Fruit fly (Drosophila melanogaster) whole organism, embryonic: Measurements from ENCODE around the gene SCCRO.

Experiments
- ATbp ChIP-seq: fragments of 200-800 bp; sonication (Bioruptor generic); optimal IDR thresholded peaks from 2 replicates; lab custom pipeline; 2017; ENCODE audit warnings: missing biosample characterization, mild to moderate bottlenecking, missing genetic modification characterization, missing genetic modification reagents
- Atf3 ChIP-seq: fragments of 200-800 bp; sonication (Bioruptor generic); optimal IDR thresholded peaks from 3 replicates; lab custom pipeline; 2016; ENCODE audit warnings: missing biosample characterization, missing genetic modification characterization
- CG10321 ChIP-seq: fragments of 200-800 bp; sonication (Bioruptor generic); IDR thresholded peaks from 2 replicates; pipeline ENCODE4 v1.3.6; 2022; ENCODE audit warnings: missing biosample characterization, missing genetic modification characterization
- CG11696 ChIP-seq: fragments of 200-800 bp; sonication (Bioruptor generic); IDR thresholded peaks from 2 replicates; pipeline ENCODE4 v1.3.6; 2022; ENCODE audit warnings: missing biosample characterization, missing genetic modification characterization
- CG1233 ChIP-seq: fragments of 200-800 bp; sonication (Bioruptor generic); optimal IDR thresholded peaks from 4 replicates; lab custom pipeline; 2018; ENCODE audit warnings: missing biosample characterization, mild to moderate bottlenecking, missing genetic modification characterization
- CG15479 ChIP-seq: fragments of 200-800 bp; sonication (Bioruptor generic); optimal IDR thresholded peaks from 3 replicates; lab custom pipeline; 2019; ENCODE audit warnings: missing biosample characterization, mild to moderate bottlenecking, missing genetic modification characterization, moderate library complexity
- CG16779 ChIP-seq: fragments of 200-800 bp; sonication (Bioruptor generic); IDR thresholded peaks from 2 replicates; pipeline ENCODE4 v1.3.6; 2022; ENCODE audit warnings: missing biosample characterization, missing genetic modification characterization
- CG17186 ChIP-seq: fragments of 200-800 bp; sonication (Bioruptor generic); optimal IDR thresholded peaks from 3 replicates; lab custom pipeline; 2017; ENCODE audit warnings: missing biosample characterization, missing genetic modification reagents, missing genetic modification characterization
- CG17829 ChIP-seq: fragments of 200-800 bp; optimal IDR thresholded peaks from 2 replicates; lab custom pipeline; 2019; ENCODE audit warnings: missing biosample characterization, mild to moderate bottlenecking, missing genetic modification characterization, moderate library complexity
- CG18262 ChIP-seq: fragments of 200-800 bp; optimal IDR thresholded peaks from 3 replicates; lab custom pipeline; 2019; ENCODE audit warnings: missing biosample characterization, mild to moderate bottlenecking, missing genetic modification characterization, moderate library complexity
- CG32767 ChIP-seq: fragments of 200-800 bp; sonication (Bioruptor generic); IDR thresholded peaks from 2 replicates; pipeline ENCODE4 v1.3.6; 2022; ENCODE audit warnings: missing biosample characterization, missing genetic modification characterization
- CG3281 ChIP-seq: fragments of 200-800 bp; sonication (Bioruptor generic); optimal IDR thresholded peaks from 3 replicates; lab custom pipeline; 2017; ENCODE audit warnings: missing biosample characterization, mild to moderate bottlenecking, missing genetic modification characterization
- CG3726 ChIP-seq: fragments of 200-800 bp; sonication (Bioruptor generic); IDR thresholded peaks from 3 replicates; pipeline ENCODE4, ENCODE4 v1.3.6; 2022; ENCODE audit warnings: missing biosample characterization, missing genetic modification characterization
- CG4282 ChIP-seq: fragments of 200-800 bp; sonication (Bioruptor generic); optimal IDR thresholded peaks from 2 replicates; lab custom pipeline; 2016; ENCODE audit warnings: missing biosample characterization, missing genetic modification characterization
- CG4730 ChIP-seq: fragments of 200-800 bp; sonication (Bioruptor generic); IDR thresholded peaks from 2 replicates; pipeline ENCODE4 v1.3.6; 2022; ENCODE audit warnings: missing biosample characterization, missing genetic modification characterization
- CG5953 ChIP-seq: fragments of 200-800 bp; sonication (Bioruptor generic); IDR thresholded peaks from 2 replicates; pipeline ENCODE4 v1.3.6; 2022; ENCODE audit warnings: missing biosample characterization, missing genetic modification characterization
- CG6854 ChIP-seq: fragments of 200-800 bp; sonication (Bioruptor generic); optimal IDR thresholded peaks from 3 replicates; lab custom pipeline; 2017; ENCODE audit warnings: missing biosample characterization, mild to moderate bottlenecking, missing genetic modification characterization
- CG8388 ChIP-seq: fragments of 200-800 bp; sonication (Bioruptor generic); optimal IDR thresholded peaks from 2 replicates; lab custom pipeline; 2019; ENCODE audit warnings: missing biosample characterization, mild to moderate bottlenecking, missing genetic modification characterization, moderate library complexity
- CG9437 ChIP-seq: fragments of 200-800 bp; sonication (Bioruptor generic); optimal IDR thresholded peaks from 2 replicates; lab custom pipeline; 2018; ENCODE audit warnings: missing biosample characterization, mild to moderate bottlenecking, missing genetic modification characterization
- Camta ChIP-seq: fragments of 200-800 bp; sonication (Bioruptor generic); optimal IDR thresholded peaks from 2 replicates; lab custom pipeline; 2016; ENCODE audit warnings: missing biosample characterization, missing genetic modification characterization
- D19A ChIP-seq: fragments of 200-800 bp; optimal IDR thresholded peaks from 3 replicates; lab custom pipeline; 2019; ENCODE audit warnings: missing biosample characterization, mild to moderate bottlenecking, missing genetic modification characterization, moderate library complexity
- D19B ChIP-seq: fragments of 200-800 bp; sonication (Bioruptor generic); optimal IDR thresholded peaks from 2 replicates; lab custom pipeline; 2017; ENCODE audit warnings: missing biosample characterization, mild to moderate bottlenecking, missing genetic modification characterization
- Dfd ChIP-seq, 2 experiments: fragments of >200 bp; optimal IDR thresholded peaks; 2 replicates each; lab custom pipeline; 2017; ENCODE audit warnings: missing biosample characterization in 2 of 2, missing genetic modification characterization in 2 of 2
- Dp ChIP-seq: fragments of 200-800 bp; sonication (Bioruptor generic); optimal IDR thresholded peaks from 2 replicates; lab custom pipeline; 2018; ENCODE audit warnings: missing biosample characterization, mild to moderate bottlenecking, missing genetic modification characterization, moderate library complexity
- Ets65A ChIP-seq: fragments of 200-800 bp; sonication (Bioruptor generic); peaks from one replicate; lab custom pipeline; 2016; ENCODE audit warnings: missing biosample characterization, missing genetic modification characterization
- Fer2 ChIP-seq: fragments of 200-800 bp; sonication (Bioruptor generic); optimal IDR thresholded peaks from 2 replicates; lab custom pipeline; 2018; ENCODE audit warnings: missing biosample characterization, mild to moderate bottlenecking, missing genetic modification characterization, moderate library complexity
- Hand ChIP-seq: fragments of 200-800 bp; sonication (Bioruptor generic); optimal IDR thresholded peaks from 2 replicates; lab custom pipeline; 2017; ENCODE audit warnings: mild to moderate bottlenecking, missing biosample characterization, missing genetic modification reagents, missing genetic modification characterization
- Hmr ChIP-seq: fragments of 200-800 bp; sonication (Bioruptor generic); optimal IDR thresholded peaks from 3 replicates; lab custom pipeline; 2017; ENCODE audit warnings: mild to moderate bottlenecking, missing biosample characterization, missing genetic modification reagents, missing genetic modification characterization
- Nf-YA ChIP-seq: fragments of 200-800 bp; sonication (Bioruptor generic); IDR thresholded peaks from 2 replicates; pipeline ENCODE4 v1.3.6; 2022; ENCODE audit warnings: missing biosample characterization, missing genetic modification characterization
- Oli ChIP-seq: fragments of 200-800 bp; sonication (Bioruptor generic); optimal IDR thresholded peaks from 2 replicates; lab custom pipeline; 2018; ENCODE audit warnings: missing biosample characterization, mild to moderate bottlenecking, missing genetic modification characterization, moderate library complexity
- Scr ChIP-seq: fragments of 200-800 bp; sonication (Bioruptor generic); IDR thresholded peaks from 2 replicates; pipeline ENCODE4 v1.3.6; 2022; ENCODE audit warnings: missing biosample characterization, missing genetic modification characterization; ENCODE audit not compliant: partially characterized antibody
- Stat92E ChIP-seq, 3 experiments: fragments of >200 bp in 2 of 3; fragments of 200-800 bp in 1 of 3; sonication (Bioruptor generic) in 1 of 3; optimal IDR thresholded peaks; 2 replicates each; lab custom pipeline; 2017 to 2019; ENCODE audit warnings: missing biosample characterization in 3 of 3, missing genetic modification characterization in 3 of 3, mild to moderate bottlenecking in 1 of 3, moderate library complexity in 1 of 3
- YL-1 ChIP-seq: fragments of 200-800 bp; sonication (Bioruptor generic); optimal IDR thresholded peaks from 3 replicates; lab custom pipeline; 2017; ENCODE audit warnings: missing biosample characterization, mild to moderate bottlenecking, missing genetic modification characterization
- ase ChIP-seq: fragments of 200-800 bp; sonication (Bioruptor generic); IDR thresholded peaks from 3 replicates; pipeline ENCODE4 v1.3.6; 2022; ENCODE audit warnings: missing biosample characterization, missing genetic modification characterization
- ash1 ChIP-seq: fragments of 200-800 bp; sonication (Bioruptor generic); optimal IDR thresholded peaks from 2 replicates; lab custom pipeline; 2018; ENCODE audit warnings: missing biosample characterization, mild to moderate bottlenecking, missing genetic modification characterization
- chm ChIP-seq: fragments of 200-800 bp; sonication (Bioruptor generic); IDR thresholded peaks from 2 replicates; pipeline ENCODE4 v1.3.6; 2022; ENCODE audit warnings: missing biosample characterization, missing genetic modification characterization
- crc ChIP-seq: fragments of 200-800 bp; sonication (Bioruptor generic); optimal IDR thresholded peaks from 2 replicates; lab custom pipeline; 2016; ENCODE audit warnings: missing biosample characterization, missing genetic modification characterization
- dati ChIP-seq: fragments of 200-800 bp; sonication (Bioruptor generic); IDR thresholded peaks from 2 replicates; pipeline ENCODE4 v1.3.6; 2022; ENCODE audit warnings: missing biosample characterization, missing genetic modification characterization
- hbn ChIP-seq: fragments of 200-800 bp; sonication (Bioruptor generic); IDR thresholded peaks from 2 replicates; pipeline ENCODE4 v1.3.6; 2022; ENCODE audit warnings: missing biosample characterization, missing genetic modification characterization; ENCODE audit not compliant: partially characterized antibody
- pan ChIP-seq, 4 experiments: fragments of >200 bp in 3 of 4; fragments of 200-800 bp in 1 of 4; sonication (Bioruptor generic) in 1 of 4; optimal IDR thresholded peaks in 3 of 4; IDR thresholded peaks in 1 of 4; 2 replicates each; pipeline versions ENCODE4 v1.3.6 to Lab custom; 2017 to 2022; ENCODE audit warnings: missing biosample characterization in 2 of 4, missing genetic modification characterization in 2 of 4, mixed read lengths in 1 of 4
- scrt ChIP-seq: fragments of 200-800 bp; sonication (Bioruptor generic); optimal IDR thresholded peaks from 2 replicates; lab custom pipeline; 2018; ENCODE audit warnings: missing biosample characterization, mild to moderate bottlenecking, missing genetic modification characterization, moderate library complexity
- shn ChIP-seq: fragments of 200-800 bp; sonication (Bioruptor generic); optimal IDR thresholded peaks from 3 replicates; lab custom pipeline; 2016; ENCODE audit warnings: missing biosample characterization, missing genetic modification characterization
- sisA ChIP-seq: fragments of 200-800 bp; sonication (Bioruptor generic); IDR thresholded peaks from 2 replicates; pipeline ENCODE4 v1.3.6; 2022; ENCODE audit warnings: missing biosample characterization, missing genetic modification characterization
- sqz ChIP-seq: fragments of 200-800 bp; sonication (Bioruptor generic); optimal IDR thresholded peaks from 3 replicates; lab custom pipeline; 2018; ENCODE audit warnings: missing biosample characterization, mild to moderate bottlenecking, missing genetic modification characterization
- sr ChIP-seq: fragments of 200-800 bp; sonication (Bioruptor generic); IDR thresholded peaks from 3 replicates; pipeline ENCODE4 v1.3.6; 2022; ENCODE audit warnings: missing biosample characterization, missing genetic modification characterization
- trh ChIP-seq: fragments of 200-800 bp; sonication (Bioruptor generic); optimal IDR thresholded peaks from 2 replicates; lab custom pipeline; 2016; ENCODE audit warnings: missing biosample characterization, missing genetic modification characterization
- tup ChIP-seq: fragments of 200-800 bp; sonication (Bioruptor generic); optimal IDR thresholded peaks from 2 replicates; lab custom pipeline; 2016; ENCODE audit warnings: missing biosample characterization, mild to moderate bottlenecking, missing genetic modification characterization, moderate library complexity
- twi ChIP-seq: fragments of 200-800 bp; optimal IDR thresholded peaks from 2 replicates; lab custom pipeline; 2019; ENCODE audit warnings: missing biosample characterization, mild to moderate bottlenecking, missing genetic modification characterization, moderate library complexity
- wor ChIP-seq: fragments of 200-800 bp; sonication (Bioruptor generic); IDR thresholded peaks from 2 replicates; pipeline ENCODE4 v1.3.6; 2022; ENCODE audit warnings: missing biosample characterization, missing genetic modification characterization
- zen2 ChIP-seq: fragments of 200-800 bp; sonication (Bioruptor generic); IDR thresholded peaks from 3 replicates; pipeline ENCODE4 v1.3.6; 2022; ENCODE audit warnings: missing biosample characterization, missing genetic modification characterization; ENCODE audit not compliant: partially characterized antibody

The SCCRO gene

DNA sequence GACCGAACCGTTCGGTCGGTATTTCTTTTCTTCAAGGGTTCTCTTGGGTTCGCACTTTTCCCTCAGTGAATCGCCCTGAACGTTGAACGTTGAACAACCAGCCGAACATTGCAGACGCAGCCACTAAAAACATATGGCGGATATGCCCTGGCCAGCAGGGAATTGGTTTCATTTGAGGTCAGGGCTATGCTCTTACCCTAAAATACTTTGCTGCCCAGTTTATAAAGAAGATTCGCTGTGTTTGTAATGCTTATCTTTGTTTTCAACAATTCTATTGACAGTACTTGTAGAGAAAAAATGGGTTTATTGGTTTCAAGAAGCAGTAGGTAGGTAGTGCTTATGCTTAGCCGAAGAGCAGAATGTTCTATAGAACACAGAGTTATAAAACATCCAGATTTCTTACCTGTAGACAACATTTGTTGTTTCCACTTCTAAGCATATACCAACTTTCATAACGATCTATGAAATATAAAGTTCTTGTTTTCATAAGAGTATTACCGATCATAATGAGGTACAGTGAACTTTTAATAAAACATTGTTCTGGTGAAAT is 32.0 kb downstream of the SCCRO start (continued):
- TF ChIP-seq chm (GFP tag; lab: Robert Waterston, UW) (0 out of 2 replicates have a peak, but pooled peaks have one; percentile 20), Nf-YA (GFP tag; lab: Robert Waterston, UW) (no peak), sr (GFP tag; lab: Robert Waterston, UW) (no peak), Atf3 (GFP tag; lab: Kevin White, UChicago) (no peak), D19B (GFP tag; lab: Kevin White, UChicago) (no peak), CG10321 (no peak), Hmr (GFP tag; lab: Kevin White, UChicago) (peak; percentile 18), sqz (GFP tag; lab: Kevin White, UChicago) (no peak), trh (GFP tag; lab: Kevin White, UChicago) (no peak), CG17829 (tag; lab: Kevin White, UChicago) (no peak), tup (GFP tag; lab: Kevin White, UChicago) (no peak), ATbp (GFP tag; lab: Kevin White, UChicago) (no peak), Ets65A (no peak), Hand (GFP tag; lab: Kevin White, UChicago) (no peak), CG3726 (GFP tag; lab: Robert Waterston, UW) (no peak), pan (optimal IDR thresholded peaks at IDR 0.05; lab: Kevin White, UChicago) (no peak), pan (GFP tag; optimal IDR thresholded peaks at IDR 0.05 in 1 of 2, IDR thresholded peaks at IDR 0.05 in 1 of 2) (no peak), D19A (peak; percentile 52), Fer2 (tag; lab: Kevin White, UChicago) (no peak), ase (GFP tag; lab: Robert Waterston, UW) (no peak), CG8388 (GFP tag; lab: Kevin White, UChicago) (peak; percentile 3), Camta (GFP tag; lab: Kevin White, UChicago) (no peak), dati (GFP tag; lab: Robert Waterston, UW) (no peak), YL-1 (no peak), ash1 (GFP tag; lab: Kevin White, UChicago) (no peak), CG1233 (GFP tag; lab: Kevin White, UChicago) (no peak), CG4730 (GFP tag; lab: Robert Waterston, UW) (no peak), CG9437 (GFP tag; lab: Kevin White, UChicago) (no peak), Oli (tag; lab: Kevin White, UChicago) (peak; percentile 30), scrt (GFP tag; lab: Kevin White, UChicago) (no peak), Dp (GFP tag; lab: Kevin White, UChicago) (no peak), twi (peak; percentile 23), zen2 (no peak), shn (GFP tag; lab: Kevin White, UChicago) (no peak), Dfd (GFP tag; optimal IDR thresholded peaks at IDR 0.05; lab: Kevin White, UChicago) (no peak), CG15479 (GFP tag; lab: Kevin White, UChicago) (peak; percentile 63), CG11696 (GFP tag; lab: Robert Waterston, UW) (no peak), CG6854 (GFP tag; lab: Kevin White, UChicago) (no peak), CG4282 (no peak), CG18262 (tag; lab: Kevin White, UChicago) (peak; percentile 22), CG3281 (no peak), CG17186 (GFP tag; lab: Kevin White, UChicago) (no peak), Scr (GFP tag; lab: Robert Waterston, UW) (no peak), CG32767 (no peak), CG16779 (GFP tag; lab: Robert Waterston, UW) (no peak), sisA (no peak), crc (no peak), CG5953 (GFP tag; lab: Robert Waterston, UW) (no peak), hbn (GFP tag; lab: Robert Waterston, UW) (no peak), Stat92E (GFP tag; optimal IDR thresholded peaks at IDR 0.05; lab: Kevin White, UChicago) (no peak), wor (GFP tag; lab: Robert Waterston, UW) (no peak)
